Worm (Caenorhabditis elegans) whole organism, young adult: ENCODE measurements around the gene aly-3.

ENCODE experiments used
- egl-18 ChIP-seq: fragments of 200-800 bp; sonication (Bioruptor generic); IDR thresholded peaks from 2 replicates; pipeline ENCODE4 v1.3.6; 2022; ENCODE audit warnings: missing genetic modification reagents, missing genetic modification characterization, missing compliant biosample characterization
- hmg-1.2 ChIP-seq: fragments of 200-800 bp; sonication (Bioruptor generic); IDR thresholded peaks from 2 replicates; pipeline ENCODE4 v1.3.6; 2022; ENCODE audit warnings: missing genetic modification reagents, missing genetic modification characterization, missing compliant biosample characterization
- nhr-90 ChIP-seq: sonication (generic microtip); optimal IDR thresholded peaks from 2 replicates; lab custom pipeline; 2016; ENCODE audit warnings: missing genotype, mild to moderate bottlenecking, missing genetic modification characterization, missing compliant biosample characterization
- rcor-1 ChIP-seq: fragments of 200-800 bp; sonication (Bioruptor generic); IDR thresholded peaks from 2 replicates; pipeline ENCODE4 v1.3.6; 2022; ENCODE audit warnings: missing genetic modification reagents, missing genetic modification characterization, missing compliant biosample characterization
- sea-2 ChIP-seq: fragments of 200-800 bp; sonication (Bioruptor generic); IDR thresholded peaks from 2 replicates; pipeline ENCODE4 v1.3.6; 2022; ENCODE audit warnings: missing genetic modification characterization, missing compliant biosample characterization
- unc-62 ChIP-seq: fragments of 150-350 bp; optimal IDR thresholded peaks from 2 replicates; lab custom pipeline; 2014; ENCODE audit warnings: missing biosample characterization, missing genetic modification reagents, missing genetic modification characterization
- ztf-18 ChIP-seq: sonication (generic microtip); optimal IDR thresholded peaks from 2 replicates; lab custom pipeline; 2016; ENCODE audit warnings: missing genotype, mild to moderate bottlenecking, missing genetic modification characterization, missing compliant biosample characterization

DNA sequence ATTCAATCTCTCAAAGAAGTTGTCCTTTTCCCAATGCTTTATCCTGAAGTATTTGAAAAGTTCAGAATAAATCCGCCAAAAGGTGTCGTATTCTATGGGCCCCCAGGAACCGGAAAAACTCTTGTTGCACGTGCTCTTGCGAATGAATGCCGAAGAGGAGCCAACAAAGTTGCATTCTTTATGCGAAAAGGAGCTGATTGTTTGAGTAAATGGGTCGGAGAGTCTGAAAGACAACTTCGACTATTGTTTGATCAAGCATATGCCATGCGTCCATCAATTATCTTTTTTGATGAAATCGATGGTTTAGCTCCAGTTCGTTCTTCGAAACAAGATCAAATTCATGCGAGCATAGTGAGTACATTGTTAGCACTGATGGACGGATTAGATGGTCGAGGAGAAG is 42.3 kb upstream of the aly-3 start:
- TF ChIP-seq unc-62 (GFP tag; lab: Kevin White, UChicago) (no peak), nhr-90 (tag; lab: Kevin White, UChicago) (no peak), egl-18 (no peak), sea-2 (no peak), hmg-1.2 (GFP tag; lab: Robert Waterston, UW) (no peak), rcor-1 (GFP tag; lab: Robert Waterston, UW) (no peak), ztf-18 (tag; lab: Kevin White, UChicago) (no peak)
